Fruit fly (Drosophila melanogaster) Kc167 (cell line): ENCODE data around the gene Prx2.

Source experiments
- Myc ChIP-seq: fragments of >200 bp; optimal IDR thresholded peaks from 2 replicates; lab custom pipeline; 2017; ENCODE audit warnings: missing external identifiers
- Sin3A ChIP-seq: fragments of >200 bp; optimal IDR thresholded peaks from 2 replicates; lab custom pipeline; 2018; ENCODE audit warnings: missing external identifiers
- h ChIP-seq: fragments of >200 bp; optimal IDR thresholded peaks from 3 replicates; lab custom pipeline; 2018; ENCODE audit warnings: missing external identifiers
- insv ChIP-seq: fragments of >200 bp; optimal IDR thresholded peaks from 3 replicates; lab custom pipeline; 2018; ENCODE audit warnings: missing external identifiers
- psq ChIP-seq: fragments of >200 bp; optimal IDR thresholded peaks from 2 replicates; lab custom pipeline; 2017; ENCODE audit warnings: missing external identifiers
- ttk ChIP-seq: sonication (Bioruptor generic); optimal IDR thresholded peaks from 2 replicates; lab custom pipeline; 2017; ENCODE audit warnings: missing external identifiers

Prx2 gene

DNA sequence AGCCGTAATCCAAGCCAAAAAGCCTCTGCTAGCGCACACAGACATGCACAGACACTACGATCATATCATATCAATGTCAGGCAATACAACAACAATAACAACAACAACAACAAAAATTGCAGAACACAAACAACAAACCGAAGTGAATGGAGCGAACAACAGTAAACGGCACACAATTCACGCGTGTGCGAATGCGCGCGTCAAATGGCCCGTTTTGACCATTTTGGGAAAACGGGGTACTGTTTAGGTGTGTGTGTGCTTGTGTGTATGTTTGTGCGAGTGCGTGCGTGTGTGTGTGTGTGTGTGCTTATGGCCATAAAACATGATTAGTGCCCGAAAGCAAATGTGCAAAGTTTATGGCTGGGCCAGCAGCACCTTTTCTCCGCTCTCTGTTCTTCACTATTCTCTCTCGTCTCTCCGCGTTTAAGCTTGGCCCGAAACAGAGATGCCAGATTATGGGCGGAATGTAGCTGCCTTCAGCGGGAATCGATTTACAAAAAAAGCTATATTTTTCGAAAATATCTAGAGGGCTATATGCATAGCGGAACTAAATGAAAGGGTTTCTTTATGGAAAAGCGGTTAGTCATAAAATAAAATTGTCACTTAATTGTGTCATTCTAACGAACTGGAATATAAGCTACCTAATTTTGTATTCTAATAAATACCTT, 28.7 kb upstream of the Prx2 start:
- no peak for TF ChIP-seq h (lab: Kevin White, UChicago)
- TF ChIP-seq ttk, result no peak
- no peak for TF ChIP-seq Sin3A
- TF ChIP-seq Myc (lab: Kevin White, UChicago), result no peak
- TF ChIP-seq psq (lab: Kevin White, UChicago), result no peak
- TF ChIP-seq insv (lab: Kevin White, UChicago), result no peak

dm6 chrX:13302315-13302614, 27.4 kb upstream of the Prx2 start, which contains the start of gene CG1764:
Gene CG1764, minus strand, starts transcription at chrX:13302415.
- no peak for TF ChIP-seq ttk

- TF ChIP-seq Sin3A (no peak), insv (lab: Kevin White, UChicago) (no peak), ttk (no peak), psq (lab: Kevin White, UChicago) (no peak), Myc (lab: Kevin White, UChicago) (no peak)
These were observed 26.8 kb upstream of the Prx2 start for dm6 chrX:13302615-13303526.

- TF ChIP-seq ttk (no peak), psq (lab: Kevin White, UChicago) (no peak), Sin3A (no peak), Myc (lab: Kevin White, UChicago) (no peak), insv (lab: Kevin White, UChicago) (no peak), h (lab: Kevin White, UChicago) (no peak)
These were observed 26.2 kb upstream of the Prx2 start, which contains the start of gene IP3K2 for dm6 chrX:13303527-13303655. Gene IP3K2, plus strand, starts transcription at chrX:13303633.

DNA sequence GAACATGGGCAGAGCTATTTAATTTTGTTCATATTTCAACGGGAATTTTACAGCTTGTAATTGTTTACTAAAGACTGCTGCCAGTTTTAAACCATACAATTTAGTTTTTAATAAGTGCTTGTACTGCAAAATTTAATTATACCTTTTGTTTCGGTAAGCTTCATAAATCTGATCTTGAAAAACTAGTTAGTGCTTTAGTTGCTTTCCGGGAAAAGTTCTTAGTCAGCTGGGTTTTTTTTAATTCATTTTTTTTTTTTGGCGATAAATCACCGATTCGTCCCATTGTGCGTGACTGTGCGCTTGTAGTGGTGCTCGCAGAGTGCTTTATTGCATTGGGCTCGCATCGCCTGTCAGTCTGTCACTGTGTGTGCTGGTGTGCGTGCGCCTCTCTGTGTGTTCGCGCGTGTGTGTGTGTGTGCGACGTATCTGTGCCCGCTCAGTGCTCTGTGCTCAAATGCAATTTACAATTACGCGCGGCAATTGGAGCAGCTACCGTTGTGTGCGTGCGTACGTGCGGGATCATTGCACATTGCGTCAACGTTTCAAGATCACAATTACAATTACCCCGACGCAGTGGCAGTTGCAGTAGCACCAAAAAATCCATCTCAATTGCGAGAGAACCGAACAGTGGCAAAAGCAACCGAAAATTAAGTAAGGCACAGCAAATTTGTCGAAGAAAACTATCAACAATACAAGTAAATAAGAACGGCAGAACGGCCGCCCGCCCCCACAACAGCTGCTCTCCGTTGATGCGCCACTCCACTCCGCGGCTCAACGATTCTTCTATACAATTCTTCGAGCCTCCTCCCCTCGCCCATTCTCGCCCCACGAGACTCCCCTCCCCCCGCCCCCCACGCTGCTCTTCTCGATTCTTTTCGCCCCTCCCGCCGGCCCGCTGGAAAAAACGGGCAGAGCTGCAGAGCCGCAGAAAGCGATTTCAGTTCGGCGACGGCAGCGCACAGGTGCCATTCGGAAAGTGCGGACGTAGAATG, 25.7 kb upstream of the Prx2 start:
- TF ChIP-seq ttk (no peak), Sin3A (no peak), psq (lab: Kevin White, UChicago) (no peak), insv (lab: Kevin White, UChicago) (no peak), Myc (lab: Kevin White, UChicago) (no peak), h (lab: Kevin White, UChicago) (no peak)

DNA sequence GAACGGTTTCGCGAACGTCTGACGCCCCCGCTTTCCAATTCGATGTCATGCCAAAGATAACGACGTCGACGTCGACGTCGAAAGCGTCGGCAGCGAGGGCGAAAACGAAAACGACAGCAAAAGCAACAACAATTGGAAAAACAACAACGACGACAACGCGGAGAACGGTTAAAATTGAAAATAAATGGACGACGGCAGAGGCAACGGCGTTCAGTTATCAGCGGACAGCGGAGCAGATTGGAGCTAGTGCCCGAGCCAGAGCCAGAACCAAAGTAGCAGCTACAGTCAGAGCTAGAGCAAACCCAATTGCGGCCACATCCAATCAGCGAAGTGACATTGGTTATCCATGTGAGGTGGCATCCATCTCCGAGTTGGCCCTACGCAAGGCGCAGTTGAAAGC, 24.3 kb upstream of the Prx2 start:
- TF ChIP-seq psq (lab: Kevin White, UChicago) (no peak), insv (lab: Kevin White, UChicago) (no peak), h (lab: Kevin White, UChicago) (no peak), ttk (no peak), Sin3A (no peak), Myc (lab: Kevin White, UChicago) (no peak)

- TF ChIP-seq Myc (lab: Kevin White, UChicago) (no peak), ttk (no peak), psq (lab: Kevin White, UChicago) (no peak), insv (lab: Kevin White, UChicago) (no peak), h (lab: Kevin White, UChicago) (no peak), Sin3A (no peak)
These were observed 22.4 kb upstream of the Prx2 start for dm6 chrX:13307189-13307588.

DNA sequence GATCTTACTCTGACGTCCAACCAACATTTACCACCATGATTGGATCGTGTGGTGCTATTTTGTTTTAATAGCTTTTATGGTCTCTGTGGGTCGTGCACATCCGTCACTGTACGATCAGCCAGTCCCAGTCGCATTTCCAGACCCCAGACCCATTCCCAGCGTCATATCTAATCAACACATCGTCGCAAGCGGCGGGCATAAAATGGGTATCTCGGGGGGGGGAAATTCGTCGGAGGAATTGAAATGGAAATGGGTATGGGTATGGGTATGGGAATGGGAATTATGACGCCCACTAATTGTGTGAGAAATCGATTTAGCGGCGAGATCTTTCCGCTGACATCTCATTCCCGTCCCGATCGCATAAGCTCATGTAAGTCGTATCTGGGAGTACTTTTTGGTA, 18.9 kb upstream of the Prx2 start:
- TF ChIP-seq ttk (no peak), Myc (lab: Kevin White, UChicago) (no peak), h (lab: Kevin White, UChicago) (no peak), insv (lab: Kevin White, UChicago) (no peak), Sin3A (no peak), psq (lab: Kevin White, UChicago) (no peak)

dm6 chrX:13312200-13312599, 17.4 kb upstream of the Prx2 start:
- TF ChIP-seq h (lab: Kevin White, UChicago), result no peak
- no peak for TF ChIP-seq Myc (lab: Kevin White, UChicago)
- no peak for TF ChIP-seq psq (lab: Kevin White, UChicago)
- no peak for TF ChIP-seq ttk
- no peak for TF ChIP-seq Sin3A
- no peak for TF ChIP-seq insv (lab: Kevin White, UChicago)

DNA sequence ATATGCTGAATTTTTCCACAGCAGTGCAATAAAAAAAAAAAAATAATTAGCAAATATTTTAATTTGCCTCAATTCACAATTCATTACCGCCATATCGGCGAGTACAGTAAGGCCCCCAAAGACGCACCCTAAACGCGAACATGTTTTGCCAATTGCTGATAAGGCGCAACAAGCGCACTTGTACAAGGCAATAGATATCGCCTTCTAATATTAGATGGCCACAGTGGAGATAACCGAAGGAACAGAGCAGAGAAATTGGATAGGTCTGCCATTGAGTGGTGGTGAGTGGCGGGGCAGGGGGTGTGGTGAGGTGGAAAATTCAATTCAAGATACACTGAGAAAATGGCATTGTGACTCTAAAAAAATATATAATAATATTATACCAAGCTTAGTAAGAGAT, 16.5 kb upstream of the Prx2 start:
- TF ChIP-seq Myc (lab: Kevin White, UChicago) (no peak), Sin3A (no peak), psq (lab: Kevin White, UChicago) (no peak), ttk (no peak), h (lab: Kevin White, UChicago) (no peak), insv (lab: Kevin White, UChicago) (no peak)

dm6 chrX:13314323-13314722, 15.3 kb upstream of the Prx2 start:
- TF ChIP-seq psq (lab: Kevin White, UChicago) (no peak), insv (lab: Kevin White, UChicago) (no peak), Sin3A (no peak), ttk (no peak), h (lab: Kevin White, UChicago) (no peak), Myc (lab: Kevin White, UChicago) (no peak)
